Fruit fly (Drosophila melanogaster) whole organism, embryonic: ENCODE results near the gene msn.
A peak's percentile ranks its signal among the peaks of the same experiment; 100 is the strongest.

ENCODE experiments used
- B-H1 ChIP-seq: fragments of 200-800 bp; sonication (Bioruptor generic); IDR thresholded peaks from 3 replicates; pipeline ENCODE4 v1.3.6; 2022; ENCODE audit warnings: missing biosample characterization, missing genetic modification characterization
- CG1024 ChIP-seq: fragments of 200-800 bp; sonication (Bioruptor generic); IDR thresholded peaks from 2 replicates; pipeline ENCODE4 v1.3.6; 2022; ENCODE audit warnings: missing biosample characterization, missing genetic modification characterization
- CG12104 ChIP-seq: fragments of 200-800 bp; sonication (Bioruptor generic); optimal IDR thresholded peaks from 3 replicates; lab custom pipeline; 2016; ENCODE audit warnings: missing biosample characterization, missing genetic modification characterization
- CG12744 ChIP-seq: fragments of 200-800 bp; sonication (Bioruptor generic); optimal IDR thresholded peaks from 2 replicates; lab custom pipeline; 2016; ENCODE audit warnings: missing biosample characterization, missing genetic modification characterization
- CG14014 ChIP-seq: fragments of 200-800 bp; sonication (Bioruptor generic); IDR thresholded peaks from 2 replicates; pipeline ENCODE4 v1.3.6; 2022; ENCODE audit warnings: missing biosample characterization, missing genetic modification characterization
- CG14441 ChIP-seq: fragments of 200-800 bp; sonication (Bioruptor generic); IDR thresholded peaks from 2 replicates; pipeline ENCODE4 v1.3.6; 2022; ENCODE audit warnings: missing biosample characterization, missing genetic modification characterization
- CG14965 ChIP-seq: fragments of 200-800 bp; sonication (Bioruptor generic); optimal IDR thresholded peaks from 2 replicates; lab custom pipeline; 2016; ENCODE audit warnings: missing biosample characterization, missing genetic modification characterization, borderline replicate concordance
- CG15479 ChIP-seq: fragments of 200-800 bp; sonication (Bioruptor generic); optimal IDR thresholded peaks from 3 replicates; lab custom pipeline; 2019; ENCODE audit warnings: missing biosample characterization, mild to moderate bottlenecking, missing genetic modification characterization, moderate library complexity
- CG16779 ChIP-seq: fragments of 200-800 bp; sonication (Bioruptor generic); IDR thresholded peaks from 2 replicates; pipeline ENCODE4 v1.3.6; 2022; ENCODE audit warnings: missing biosample characterization, missing genetic modification characterization
- CG16863 ChIP-seq: fragments of 200-800 bp; sonication (Bioruptor generic); optimal IDR thresholded peaks from 3 replicates; lab custom pipeline; 2016; ENCODE audit warnings: missing biosample characterization, missing genetic modification characterization
- CG18011 ChIP-seq: fragments of 200-800 bp; sonication (Bioruptor generic); optimal IDR thresholded peaks from 2 replicates; lab custom pipeline; 2017; ENCODE audit warnings: missing biosample characterization, missing genetic modification characterization, mild to moderate bottlenecking, moderate library complexity, missing genotype
- CG2678 ChIP-seq: fragments of 200-800 bp; sonication (Bioruptor generic); optimal IDR thresholded peaks from 3 replicates; lab custom pipeline; 2019; ENCODE audit warnings: missing biosample characterization, mild to moderate bottlenecking, missing genetic modification characterization, moderate library complexity
- CG2875 ChIP-seq: fragments of 200-800 bp; sonication (Bioruptor generic); optimal IDR thresholded peaks from 2 replicates; lab custom pipeline; 2017; ENCODE audit warnings: missing biosample characterization, mild to moderate bottlenecking, missing genetic modification characterization, missing genetic modification reagents
- CG3065 ChIP-seq: fragments of 200-800 bp; sonication (Bioruptor generic); optimal IDR thresholded peaks from 2 replicates; lab custom pipeline; 2016; ENCODE audit warnings: missing biosample characterization, missing genetic modification characterization
- CG4820 ChIP-seq: fragments of 200-800 bp; sonication (Bioruptor generic); optimal IDR thresholded peaks from 3 replicates; lab custom pipeline; 2016; ENCODE audit warnings: missing biosample characterization, missing genetic modification characterization
- CG6854 ChIP-seq: fragments of 200-800 bp; sonication (Bioruptor generic); optimal IDR thresholded peaks from 3 replicates; lab custom pipeline; 2017; ENCODE audit warnings: missing biosample characterization, mild to moderate bottlenecking, missing genetic modification characterization
- CG8089 ChIP-seq: fragments of 200-800 bp; sonication (Bioruptor generic); optimal IDR thresholded peaks from 3 replicates; lab custom pipeline; 2016; ENCODE audit warnings: missing biosample characterization, missing genetic modification characterization
- CG8478 ChIP-seq: fragments of >200 bp; optimal IDR thresholded peaks from 2 replicates; lab custom pipeline; 2018
- CG8944 ChIP-seq: fragments of 200-800 bp; sonication (Bioruptor generic); optimal IDR thresholded peaks from 3 replicates; lab custom pipeline; 2016; ENCODE audit warnings: missing biosample characterization, missing genetic modification characterization
- CG9932 ChIP-seq: fragments of 200-800 bp; sonication (Bioruptor generic); IDR thresholded peaks from 2 replicates; pipeline ENCODE4 v1.3.6; 2022; ENCODE audit warnings: missing biosample characterization, missing genetic modification characterization
- Camta ChIP-seq: fragments of 200-800 bp; sonication (Bioruptor generic); optimal IDR thresholded peaks from 2 replicates; lab custom pipeline; 2016; ENCODE audit warnings: missing biosample characterization, missing genetic modification characterization
- CoRest ChIP-seq: fragments of 200-800 bp; sonication (Bioruptor generic); optimal IDR thresholded peaks from 3 replicates; lab custom pipeline; 2018; ENCODE audit warnings: missing biosample characterization, mild to moderate bottlenecking, missing genetic modification characterization, moderate library complexity
- D19B ChIP-seq: fragments of 200-800 bp; sonication (Bioruptor generic); optimal IDR thresholded peaks from 2 replicates; lab custom pipeline; 2017; ENCODE audit warnings: missing biosample characterization, mild to moderate bottlenecking, missing genetic modification characterization
- Dip2 ChIP-seq: fragments of 200-800 bp; sonication (Bioruptor generic); IDR thresholded peaks from 2 replicates; pipeline ENCODE4 v1.3.6; 2022; ENCODE audit warnings: missing biosample characterization, missing genetic modification characterization
- Drgx ChIP-seq: fragments of 200-800 bp; sonication (Bioruptor generic); IDR thresholded peaks from 2 replicates; pipeline ENCODE4 v1.3.6; 2022; ENCODE audit warnings: missing biosample characterization, missing genetic modification characterization
- ERR ChIP-seq: fragments of 200-800 bp; sonication (Bioruptor generic); optimal IDR thresholded peaks from 2 replicates; lab custom pipeline; 2016; ENCODE audit warnings: missing biosample characterization, missing genetic modification characterization
- Elba2 ChIP-seq: fragments of 200-800 bp; sonication (Bioruptor generic); optimal IDR thresholded peaks from 3 replicates; lab custom pipeline; 2016; ENCODE audit warnings: missing biosample characterization, missing genetic modification characterization
- HLHmδ ChIP-seq: fragments of 200-800 bp; sonication (Bioruptor generic); optimal IDR thresholded peaks from 2 replicates; lab custom pipeline; 2018; ENCODE audit warnings: missing biosample characterization, mild to moderate bottlenecking, missing genetic modification characterization, moderate library complexity
- NFAT ChIP-seq: fragments of 200-800 bp; sonication (Bioruptor generic); IDR thresholded peaks from 2 replicates; pipeline ENCODE4 v1.3.6; 2022; ENCODE audit warnings: missing biosample characterization, missing genetic modification characterization
- Nf-YA ChIP-seq: fragments of 200-800 bp; sonication (Bioruptor generic); IDR thresholded peaks from 2 replicates; pipeline ENCODE4 v1.3.6; 2022; ENCODE audit warnings: missing biosample characterization, missing genetic modification characterization
- Nf-YB ChIP-seq: fragments of 200-800 bp; sonication (Bioruptor generic); optimal IDR thresholded peaks from 3 replicates; lab custom pipeline; 2019; ENCODE audit warnings: missing biosample characterization, mild to moderate bottlenecking, missing genetic modification characterization, moderate library complexity
- Oli ChIP-seq: fragments of 200-800 bp; sonication (Bioruptor generic); optimal IDR thresholded peaks from 2 replicates; lab custom pipeline; 2018; ENCODE audit warnings: missing biosample characterization, mild to moderate bottlenecking, missing genetic modification characterization, moderate library complexity
- Ptx1 ChIP-seq: fragments of 200-800 bp; sonication (Bioruptor generic); IDR thresholded peaks from 2 replicates; pipeline ENCODE4 v1.3.6; 2022; ENCODE audit warnings: missing biosample characterization, missing genetic modification characterization
- Sry-β ChIP-seq: fragments of 200-800 bp; sonication (Bioruptor generic); optimal IDR thresholded peaks from 2 replicates; lab custom pipeline; 2018; ENCODE audit warnings: missing biosample characterization, mild to moderate bottlenecking, missing genetic modification characterization, moderate library complexity
- Taf1 ChIP-seq: fragments of 200-800 bp; sonication (Bioruptor generic); IDR thresholded peaks from 2 replicates; pipeline ENCODE4 v1.3.6; 2022; ENCODE audit warnings: missing biosample characterization, missing genetic modification characterization
- ap ChIP-seq: fragments of 200-800 bp; sonication (Bioruptor generic); IDR thresholded peaks from 2 replicates; pipeline ENCODE4 v1.3.6; 2022; ENCODE audit warnings: missing biosample characterization, missing genetic modification characterization
- bab2 ChIP-seq: fragments of 200-800 bp; sonication (Bioruptor generic); optimal IDR thresholded peaks from 2 replicates; lab custom pipeline; 2016; ENCODE audit warnings: missing biosample characterization, missing genetic modification characterization
- chinmo ChIP-seq: fragments of 200-800 bp; sonication (Bioruptor generic); IDR thresholded peaks from 4 replicates; pipeline ENCODE4 v1.3.6; 2022; ENCODE audit warnings: missing biosample characterization, missing genetic modification characterization; ENCODE audit not compliant: partially characterized antibody
- ci ChIP-seq: fragments of 200-800 bp; sonication (Bioruptor generic); IDR thresholded peaks from 3 replicates; pipeline ENCODE4 v1.3.6; 2022; ENCODE audit warnings: missing biosample characterization, missing genetic modification characterization
- crol ChIP-seq: fragments of 200-800 bp; sonication (Bioruptor generic); IDR thresholded peaks from 2 replicates; pipeline ENCODE4 v1.3.6; 2022; ENCODE audit warnings: missing biosample characterization, missing genetic modification characterization
- dmrt11E ChIP-seq: fragments of 200-800 bp; sonication (Bioruptor generic); optimal IDR thresholded peaks from 3 replicates; lab custom pipeline; 2018; ENCODE audit warnings: missing biosample characterization, mild to moderate bottlenecking, missing genetic modification characterization, moderate library complexity
- fru ChIP-seq: fragments of >200 bp; optimal IDR thresholded peaks from 2 replicates; lab custom pipeline; 2017
- jumu ChIP-seq: fragments of 200-800 bp; sonication (Bioruptor generic); optimal IDR thresholded peaks from 3 replicates; lab custom pipeline; 2016; ENCODE audit warnings: missing biosample characterization, missing genetic modification characterization
- lmd ChIP-seq: fragments of 200-800 bp; sonication (Bioruptor generic); IDR thresholded peaks from 2 replicates; pipeline ENCODE4 v1.3.6; 2022; ENCODE audit warnings: missing biosample characterization, missing genetic modification characterization
- nerfin-2 ChIP-seq: fragments of 200-800 bp; sonication (Bioruptor generic); IDR thresholded peaks from 2 replicates; pipeline ENCODE4 v1.3.6; 2022; ENCODE audit warnings: missing biosample characterization, missing genetic modification characterization; ENCODE audit not compliant: partially characterized antibody
- pfk ChIP-seq: fragments of 200-800 bp; sonication (Bioruptor generic); optimal IDR thresholded peaks from 2 replicates; lab custom pipeline; 2018; ENCODE audit warnings: missing biosample characterization, mild to moderate bottlenecking, missing genetic modification characterization, moderate library complexity
- repo ChIP-seq: fragments of 200-800 bp; sonication (Bioruptor generic); optimal IDR thresholded peaks from 2 replicates; lab custom pipeline; 2016; ENCODE audit warnings: missing biosample characterization, missing genetic modification characterization
- schlank ChIP-seq: fragments of 200-800 bp; sonication (Bioruptor generic); optimal IDR thresholded peaks from 2 replicates; lab custom pipeline; 2018; ENCODE audit warnings: missing biosample characterization, mild to moderate bottlenecking, missing genetic modification characterization
- tna ChIP-seq: fragments of 200-800 bp; sonication (Bioruptor generic); IDR thresholded peaks from 2 replicates; pipeline ENCODE4 v1.3.6; 2022; ENCODE audit warnings: missing biosample characterization, missing genetic modification characterization; ENCODE audit not compliant: partially characterized antibody
- tx ChIP-seq: fragments of 200-800 bp; sonication (Bioruptor generic); optimal IDR thresholded peaks from 2 replicates; lab custom pipeline; 2016; ENCODE audit warnings: missing biosample characterization, missing genetic modification characterization
- unpg ChIP-seq: fragments of 200-800 bp; sonication (Bioruptor generic); optimal IDR thresholded peaks from 3 replicates; lab custom pipeline; 2018; ENCODE audit warnings: missing biosample characterization, mild to moderate bottlenecking, missing genetic modification characterization, moderate library complexity
- vvl ChIP-seq: fragments of 200-800 bp; sonication (Bioruptor generic); IDR thresholded peaks from 2 replicates; pipeline ENCODE4 v1.3.6; 2022; ENCODE audit warnings: missing biosample characterization, missing genetic modification characterization
- wor ChIP-seq: fragments of 200-800 bp; sonication (Bioruptor generic); IDR thresholded peaks from 2 replicates; pipeline ENCODE4 v1.3.6; 2022; ENCODE audit warnings: missing biosample characterization, missing genetic modification characterization

Gene msn

dm6 chr3L:2631406-2631805 lies 45.1 kb upstream of the msn start, which contains the start of the genes CG42245 and MEP-1:
Gene CG42245 (plus strand): TSS chr3L:2631715.
Gene MEP-1 (plus strand): TSS chr3L:2631715.
- TF ChIP-seq Elba2 (GFP tag; lab: Kevin White, UChicago) (peak; percentile 51), wor (no peak), CG8478 (no peak), jumu (GFP tag; lab: Kevin White, UChicago) (no peak), Camta (GFP tag; lab: Kevin White, UChicago) (peak; percentile 33), CG8944 (GFP tag; lab: Kevin White, UChicago) (peak; percentile 23), Taf1 (GFP tag; lab: Robert Waterston, UW) (no peak), CG12744 (GFP tag; lab: Kevin White, UChicago) (peak; percentile 7), CG12104 (peak; percentile 51), CoRest (tag; lab: Kevin White, UChicago) (peak; percentile 66), tna (GFP tag; lab: Robert Waterston, UW) (0 out of 2 replicates have a peak, but pooled peaks have one; percentile 61), ci (GFP tag; lab: Robert Waterston, UW) (peak; percentile 55; the same call in 1 of the 3 replicates), ERR (GFP tag; lab: Kevin White, UChicago) (peak; percentile 10), bab2 (GFP tag; lab: Kevin White, UChicago) (peak; percentile 48), tx (GFP tag; lab: Kevin White, UChicago) (peak; percentile 25), Nf-YA (GFP tag; lab: Robert Waterston, UW) (no peak), CG18011 (GFP tag; lab: Kevin White, UChicago) (peak; percentile 29), CG16779 (GFP tag; lab: Robert Waterston, UW) (no peak), pfk (GFP tag; lab: Kevin White, UChicago) (no peak), CG15479 (no peak), HLHmδ (GFP tag; lab: Kevin White, UChicago) (no peak), Nf-YB (GFP tag; lab: Kevin White, UChicago) (no peak), CG8089 (peak; percentile 6), CG4820 (GFP tag; lab: Kevin White, UChicago) (peak; percentile 41), Ptx1 (GFP tag; lab: Robert Waterston, UW) (no peak), Dip2 (GFP tag; lab: Robert Waterston, UW) (no peak), CG6854 (GFP tag; lab: Kevin White, UChicago) (no peak), CG14014 (GFP tag; lab: Robert Waterston, UW) (no peak), CG2678 (tag; lab: Kevin White, UChicago) (no peak), lmd (GFP tag; lab: Robert Waterston, UW) (no peak; the same call in 1 of the 2 replicates), CG2875 (GFP tag; lab: Kevin White, UChicago) (no peak), D19B (GFP tag; lab: Kevin White, UChicago) (no peak), CG16863 (no peak), CG3065 (peak; percentile 22), fru (no peak), vvl (GFP tag; lab: Robert Waterston, UW) (peak; percentile 68; the same call in 1 of the 2 replicates), repo (GFP tag; lab: Kevin White, UChicago) (no peak), crol (GFP tag; lab: Robert Waterston, UW) (no peak), dmrt11E (tag; lab: Kevin White, UChicago) (peak; percentile 38), CG14965 (GFP tag; lab: Kevin White, UChicago) (no peak), chinmo (GFP tag; lab: Robert Waterston, UW) (peak; percentile 58; the same call in 1 of the 4 replicates), nerfin-2 (GFP tag; lab: Robert Waterston, UW) (peak; percentile 61), ap (GFP tag; lab: Robert Waterston, UW) (no peak), CG9932 (GFP tag; lab: Robert Waterston, UW) (peak; percentile 20; the same call in 1 of the 2 replicates), schlank (no peak), Drgx (GFP tag; lab: Robert Waterston, UW) (no peak), unpg (GFP tag; lab: Kevin White, UChicago) (peak; percentile 47), CG14441 (GFP tag; lab: Robert Waterston, UW) (no peak), Sry-β (GFP tag; lab: Kevin White, UChicago) (no peak), NFAT (no peak), B-H1 (GFP tag; lab: Robert Waterston, UW) (no peak), CG1024 (GFP tag; lab: Robert Waterston, UW) (no peak), Oli (tag; lab: Kevin White, UChicago) (peak; percentile 43)
